Worm (Caenorhabditis elegans) whole organism, young adult: ENCODE data around the gene F59A7.7.
A peak's percentile ranks its signal among the peaks of the same experiment; 100 is the strongest.

Source experiments
- B0019.2 ChIP-seq: fragments of 200-800 bp; sonication (Bioruptor generic); conservative IDR thresholded peaks from 2 replicates; pipeline ENCODE4 v1.3.6; 2022; ENCODE audit warnings: missing genetic modification reagents, missing genetic modification characterization, missing compliant biosample characterization
- C06A6.2 ChIP-seq: fragments of 200-800 bp; sonication (Bioruptor generic); conservative IDR thresholded peaks from 2 replicates; pipeline ENCODE4 v1.3.6; 2022; ENCODE audit warnings: missing genetic modification characterization, missing compliant biosample characterization
- C17E4.6 ChIP-seq: fragments of 200-800 bp; sonication (Bioruptor generic); IDR thresholded peaks from 2 replicates; pipeline ENCODE4 v1.3.6; 2022; ENCODE audit warnings: missing genetic modification reagents, missing genetic modification characterization, missing compliant biosample characterization
- F23B12.7 ChIP-seq: sonication (generic microtip); optimal IDR thresholded peaks from 2 replicates; lab custom pipeline; 2017; ENCODE audit warnings: missing genetic modification characterization, mild to moderate bottlenecking, missing compliant biosample characterization, antibody characterized with exemption, moderate library complexity; ENCODE audit not compliant: insufficient read depth
- F49E8.2 ChIP-seq: sonication (generic microtip); optimal IDR thresholded peaks from 3 replicates; lab custom pipeline; 2017; ENCODE audit warnings: missing genetic modification characterization, mild to moderate bottlenecking, missing compliant biosample characterization, antibody characterized with exemption, moderate library complexity; ENCODE audit not compliant: insufficient read depth
- F57A8.1 ChIP-seq: fragments of 200-800 bp; sonication (Bioruptor generic); optimal IDR thresholded peaks from 2 replicates; lab custom pipeline; 2018; ENCODE audit warnings: mild to moderate bottlenecking, missing genetic modification characterization, moderate library complexity, missing compliant biosample characterization
- F57C9.4 ChIP-seq: sonication (generic microtip); optimal IDR thresholded peaks from 2 replicates; lab custom pipeline; 2017; ENCODE audit warnings: mild to moderate bottlenecking, missing genetic modification characterization, missing compliant biosample characterization
- K11D2.4 ChIP-seq: fragments of 200-800 bp; sonication (Bioruptor generic); IDR thresholded peaks from 2 replicates; pipeline ENCODE4 v1.3.6; 2022; ENCODE audit warnings: missing genetic modification reagents, missing genetic modification characterization, missing compliant biosample characterization
- K12H6.12 ChIP-seq: fragments of 200-800 bp; sonication (Bioruptor generic); optimal IDR thresholded peaks from 2 replicates; lab custom pipeline; 2018; ENCODE audit warnings: mild to moderate bottlenecking, missing genetic modification characterization, missing compliant biosample characterization
- T26A5.8 ChIP-seq: sonication (generic microtip); optimal IDR thresholded peaks from 2 replicates; lab custom pipeline; 2016; ENCODE audit warnings: missing genetic modification characterization, missing compliant biosample characterization
- Y53G8AR.9 ChIP-seq: fragments of 200-800 bp; sonication (Bioruptor generic); conservative IDR thresholded peaks from 2 replicates; pipeline ENCODE4 v1.3.6; 2022; ENCODE audit warnings: missing genetic modification reagents, missing genetic modification characterization, missing compliant biosample characterization
- Y56A3A.18 ChIP-seq: fragments of 200-800 bp; sonication (Bioruptor generic); IDR thresholded peaks from 2 replicates; pipeline ENCODE4 v1.3.6; 2022; ENCODE audit warnings: missing genetic modification reagents, missing genetic modification characterization, missing compliant biosample characterization
- Y67H2A.10 ChIP-seq: fragments of 200-800 bp; sonication (Bioruptor generic); conservative IDR thresholded peaks from 2 replicates; pipeline ENCODE4 v1.3.6; 2022; ENCODE audit warnings: missing genetic modification reagents, missing genetic modification characterization, missing compliant biosample characterization
- aptf-2 ChIP-seq: fragments of 200-800 bp; sonication (Bioruptor generic); conservative IDR thresholded peaks from 2 replicates; pipeline ENCODE4 v1.3.6; 2022; ENCODE audit warnings: missing genetic modification reagents, missing genetic modification characterization, missing compliant biosample characterization
- aptf-3 ChIP-seq: fragments of 200-800 bp; sonication (Bioruptor generic); IDR thresholded peaks from 2 replicates; pipeline ENCODE4 v1.3.6; 2022; ENCODE audit warnings: missing genetic modification characterization, missing compliant biosample characterization
- attf-5 ChIP-seq: fragments of 200-800 bp; sonication (Bioruptor generic); optimal IDR thresholded peaks from 2 replicates; lab custom pipeline; 2018; ENCODE audit warnings: mild to moderate bottlenecking, missing genetic modification characterization, missing compliant biosample characterization
- attf-6 ChIP-seq: fragments of 200-800 bp; sonication (Bioruptor generic); IDR thresholded peaks from 2 replicates; pipeline ENCODE4 v1.3.6; 2022; ENCODE audit warnings: missing genetic modification reagents, missing genetic modification characterization, missing compliant biosample characterization
- ceh-27 ChIP-seq: fragments of 200-800 bp; sonication (Bioruptor generic); optimal IDR thresholded peaks from 2 replicates; lab custom pipeline; 2018; ENCODE audit warnings: mild to moderate bottlenecking, missing genetic modification characterization, moderate library complexity, missing compliant biosample characterization
- ceh-79 ChIP-seq: sonication (generic microtip); optimal IDR thresholded peaks from 2 replicates; lab custom pipeline; 2017; ENCODE audit warnings: mild to moderate bottlenecking, missing genetic modification characterization, missing compliant biosample characterization
- ceh-91 ChIP-seq: fragments of 200-800 bp; sonication (Bioruptor generic); IDR thresholded peaks from 2 replicates; pipeline ENCODE4 v1.3.6; 2022; ENCODE audit warnings: missing genetic modification reagents, missing genetic modification characterization, missing compliant biosample characterization
- efl-1 ChIP-seq: fragments of 150-350 bp; optimal IDR thresholded peaks from 2 replicates; lab custom pipeline; 2014; ENCODE audit warnings: missing biosample characterization, missing genetic modification reagents, missing genetic modification characterization
- egl-18 ChIP-seq: fragments of 200-800 bp; sonication (Bioruptor generic); IDR thresholded peaks from 2 replicates; pipeline ENCODE4 v1.3.6; 2022; ENCODE audit warnings: missing genetic modification reagents, missing genetic modification characterization, missing compliant biosample characterization
- egl-44 ChIP-seq: fragments of 200-800 bp; sonication (Bioruptor generic); IDR thresholded peaks from 2 replicates; pipeline ENCODE4 v1.3.6; 2022; ENCODE audit warnings: missing genetic modification reagents, missing genetic modification characterization, missing compliant biosample characterization
- ekl-4 ChIP-seq: fragments of 200-800 bp; sonication (Bioruptor generic); IDR thresholded peaks from 2 replicates; pipeline ENCODE4 v1.3.6; 2022; ENCODE audit warnings: missing genetic modification reagents, missing genetic modification characterization, missing compliant biosample characterization
- ets-4 ChIP-seq: fragments of 200-800 bp; sonication (Bioruptor generic); optimal IDR thresholded peaks from 2 replicates; lab custom pipeline; 2018; ENCODE audit warnings: mild to moderate bottlenecking, missing genetic modification characterization, missing compliant biosample characterization
- him-1 ChIP-seq: sonication (generic microtip); optimal IDR thresholded peaks from 2 replicates; lab custom pipeline; 2016; ENCODE audit warnings: missing genotype, missing genetic modification reagents, missing genetic modification characterization, missing compliant biosample characterization
- hlh-12 ChIP-seq: sonication (generic microtip); optimal IDR thresholded peaks from 2 replicates; lab custom pipeline; 2016; ENCODE audit warnings: missing genetic modification characterization, missing compliant biosample characterization
- hmg-1.2 ChIP-seq: fragments of 200-800 bp; sonication (Bioruptor generic); IDR thresholded peaks from 2 replicates; pipeline ENCODE4 v1.3.6; 2022; ENCODE audit warnings: missing genetic modification reagents, missing genetic modification characterization, missing compliant biosample characterization
- lag-1 ChIP-seq: fragments of 200-800 bp; sonication (Bioruptor generic); IDR thresholded peaks from 2 replicates; pipeline ENCODE4 v1.3.6; 2022; ENCODE audit warnings: missing genetic modification reagents, missing genetic modification characterization, missing compliant biosample characterization
- let-607 ChIP-seq, 2 experiments: fragments of 200-800 bp in 1 of 2; sonication (Bioruptor generic) in 1 of 2; sonication (generic microtip) in 1 of 2; optimal IDR thresholded peaks; 2 replicates each; lab custom pipeline; 2016 to 2018; ENCODE audit warnings: mild to moderate bottlenecking in 2 of 2, missing compliant biosample characterization in 2 of 2, missing genetic modification characterization in 2 of 2, moderate library complexity in 2 of 2, missing genotype in 1 of 2
- lin-26 ChIP-seq: fragments of 200-800 bp; sonication (Bioruptor generic); IDR thresholded peaks from 2 replicates; pipeline ENCODE4 v1.3.6; 2022; ENCODE audit warnings: missing genetic modification reagents, missing genetic modification characterization, missing compliant biosample characterization
- lsy-27 ChIP-seq: sonication (generic microtip); optimal IDR thresholded peaks from 2 replicates; lab custom pipeline; 2017; ENCODE audit warnings: missing genetic modification characterization, mild to moderate bottlenecking, missing compliant biosample characterization, antibody characterized with exemption, missing genotype, borderline replicate concordance; ENCODE audit not compliant: insufficient read depth
- madf-3 ChIP-seq: fragments of 200-800 bp; sonication (Bioruptor generic); IDR thresholded peaks from 2 replicates; pipeline ENCODE4 v1.3.6; 2022; ENCODE audit warnings: missing genetic modification reagents, missing genetic modification characterization, missing compliant biosample characterization
- madf-8 ChIP-seq: fragments of 200-800 bp; sonication (Bioruptor generic); conservative IDR thresholded peaks from 2 replicates; pipeline ENCODE4 v1.3.6; 2022; ENCODE audit warnings: missing genetic modification reagents, missing genetic modification characterization, missing compliant biosample characterization
- mxl-1 ChIP-seq: sonication (generic microtip); optimal IDR thresholded peaks from 2 replicates; lab custom pipeline; 2016; ENCODE audit warnings: missing genetic modification characterization, missing compliant biosample characterization
- nfya-1 ChIP-seq: sonication (generic microtip); optimal IDR thresholded peaks from 2 replicates; lab custom pipeline; 2017; ENCODE audit warnings: antibody characterized with exemption, missing compliant biosample characterization, missing genetic modification characterization, borderline replicate concordance; ENCODE audit not compliant: insufficient read depth
- nhr-179 ChIP-seq: sonication (generic microtip); optimal IDR thresholded peaks from 2 replicates; lab custom pipeline; 2016; ENCODE audit warnings: mild to moderate bottlenecking, missing genetic modification characterization, missing compliant biosample characterization
- pbrm-1 ChIP-seq: fragments of 200-800 bp; sonication (Bioruptor generic); IDR thresholded peaks from 2 replicates; pipeline ENCODE4 v1.3.6; 2022; ENCODE audit warnings: missing genetic modification reagents, missing genetic modification characterization, missing compliant biosample characterization
- rcor-1 ChIP-seq: fragments of 200-800 bp; sonication (Bioruptor generic); IDR thresholded peaks from 2 replicates; pipeline ENCODE4 v1.3.6; 2022; ENCODE audit warnings: missing genetic modification reagents, missing genetic modification characterization, missing compliant biosample characterization
- repo-1 ChIP-seq: sonication (generic microtip); optimal IDR thresholded peaks from 2 replicates; lab custom pipeline; 2017; ENCODE audit warnings: mild to moderate bottlenecking, missing genetic modification characterization, missing compliant biosample characterization
- rpc-1 ChIP-seq, 2 experiments: fragments of 150-350 bp in 1 of 2; sonication (generic microtip) in 1 of 2; optimal IDR thresholded peaks; 2 replicates each; lab custom pipeline; 2014 to 2018; ENCODE audit warnings: missing biosample characterization in 1 of 2, missing genetic modification characterization in 1 of 2, missing genetic modification reagents in 1 of 2, missing genotype in 1 of 2
- sptf-2 ChIP-seq: fragments of 200-800 bp; sonication (Bioruptor generic); optimal IDR thresholded peaks from 2 replicates; lab custom pipeline; 2018; ENCODE audit warnings: mild to moderate bottlenecking, missing genetic modification characterization, missing compliant biosample characterization
- tbp1 ChIP-seq: fragments of 200-800 bp; sonication (Bioruptor generic); optimal IDR thresholded peaks from 2 replicates; lab custom pipeline; 2018; ENCODE audit warnings: mild to moderate bottlenecking, missing genetic modification characterization, missing compliant biosample characterization
- tlf-1 ChIP-seq: fragments of 200-800 bp; sonication (Bioruptor generic); optimal IDR thresholded peaks from 2 replicates; lab custom pipeline; 2018; ENCODE audit warnings: mild to moderate bottlenecking, missing genetic modification characterization, missing compliant biosample characterization
- unc-130 ChIP-seq: sonication (generic microtip); optimal IDR thresholded peaks from 2 replicates; lab custom pipeline; 2016; ENCODE audit warnings: missing genetic modification reagents, missing genetic modification characterization, missing compliant biosample characterization
- zfh-2 ChIP-seq: fragments of 200-800 bp; sonication (Bioruptor generic); conservative IDR thresholded peaks from 2 replicates; pipeline ENCODE4 v1.3.6; 2022; ENCODE audit warnings: missing genetic modification reagents, missing genetic modification characterization, missing compliant biosample characterization
- ztf-22 ChIP-seq: fragments of 200-800 bp; sonication (Bioruptor generic); optimal IDR thresholded peaks from 2 replicates; lab custom pipeline; 2018; ENCODE audit warnings: mild to moderate bottlenecking, missing genetic modification characterization, moderate library complexity, missing compliant biosample characterization
- ztf-26 ChIP-seq: sonication (generic microtip); optimal IDR thresholded peaks from 2 replicates; lab custom pipeline; 2017; ENCODE audit warnings: missing genetic modification characterization, missing compliant biosample characterization

The F59A7.7 gene

DNA sequence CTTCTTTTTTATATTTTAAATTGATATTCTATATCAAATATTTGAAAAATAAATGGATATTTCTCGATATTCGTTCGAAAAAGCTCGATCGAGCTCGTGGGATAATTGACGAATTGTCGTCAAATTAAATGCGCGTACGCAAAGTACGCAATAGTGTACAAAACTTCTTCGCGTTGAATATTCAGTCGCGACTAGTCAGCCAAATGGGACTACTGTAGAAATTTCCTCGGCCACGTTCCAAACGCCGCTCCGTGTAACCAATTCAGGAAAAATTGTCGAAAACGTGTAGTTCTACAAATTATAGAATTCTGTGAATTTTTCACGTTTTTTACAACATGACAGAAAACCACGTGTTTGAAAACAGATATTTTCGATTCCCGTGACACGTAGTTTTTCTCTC lies 3.5 kb upstream of the F59A7.7 start (continued):
- no peak for TF ChIP-seq mxl-1
- TF ChIP-seq lsy-27 (tag; lab: Kevin White, UChicago): no peak
- peak; percentile 71 for TF ChIP-seq F49E8.2 (tag; lab: Kevin White, UChicago)
- peak; percentile 81 for TF ChIP-seq B0019.2 (GFP tag; lab: Robert Waterston, UW)
- TF ChIP-seq aptf-3 (GFP tag; lab: Robert Waterston, UW): no peak
- TF ChIP-seq nhr-179: no peak
- TF ChIP-seq egl-44 (GFP tag; lab: Robert Waterston, UW): 0 out of 2 replicates have a peak, but pooled peaks have one; percentile 41
- TF ChIP-seq tlf-1 (GFP tag; lab: Kevin White, UChicago): peak; percentile 58
- no peak for TF ChIP-seq ztf-22 (GFP tag; lab: Kevin White, UChicago)
- no peak for TF ChIP-seq Y56A3A.18 (GFP tag; lab: Robert Waterston, UW)
- no peak for TF ChIP-seq ceh-79 (tag; lab: Kevin White, UChicago)
- TF ChIP-seq T26A5.8 (tag; lab: Kevin White, UChicago): no peak
- TF ChIP-seq nfya-1: no peak
- peak; percentile 69 for TF ChIP-seq attf-5 (GFP tag; lab: Kevin White, UChicago)
- peak; percentile 84 for TF ChIP-seq madf-8
- no peak for TF ChIP-seq K12H6.12 (tag; lab: Kevin White, UChicago)
- peak; percentile 92 for TF ChIP-seq aptf-2 (GFP tag; lab: Robert Waterston, UW)
- TF ChIP-seq efl-1 (GFP tag; lab: Kevin White, UChicago): peak; percentile 58
- TF ChIP-seq tbp1 (GFP tag; lab: Kevin White, UChicago): peak; percentile 51
- no peak for TF ChIP-seq ets-4
- TF ChIP-seq F23B12.7 (tag; lab: Kevin White, UChicago): no peak
- no peak for TF ChIP-seq zfh-2
- TF ChIP-seq unc-130 (GFP tag; lab: Kevin White, UChicago): peak; percentile 87
- no peak for TF ChIP-seq rpc-1 (optimal IDR thresholded peaks at IDR 0.05; lab: Kevin White, UChicago)
- TF ChIP-seq rpc-1 (tag; optimal IDR thresholded peaks at IDR 0.05; lab: Kevin White, UChicago): no peak
- TF ChIP-seq ceh-91 (GFP tag; lab: Robert Waterston, UW): peak; percentile 89
- TF ChIP-seq ekl-4 (GFP tag; lab: Robert Waterston, UW): peak; percentile 53; the same call in 1 of the 2 replicates
- TF ChIP-seq sptf-2 (GFP tag; lab: Kevin White, UChicago): no peak
- no peak for TF ChIP-seq C17E4.6
- TF ChIP-seq hmg-1.2: peak; percentile 94
- peak; percentile 43 for TF ChIP-seq ceh-27 (GFP tag; lab: Kevin White, UChicago)
- TF ChIP-seq ztf-26 (tag; lab: Kevin White, UChicago): no peak
- TF ChIP-seq hlh-12 (tag; lab: Kevin White, UChicago): no peak
- TF ChIP-seq egl-18 (GFP tag; lab: Robert Waterston, UW): no peak
- TF ChIP-seq lag-1: no peak
- no peak for TF ChIP-seq repo-1
- no peak for TF ChIP-seq lin-26
- TF ChIP-seq K11D2.4 (GFP tag; lab: Robert Waterston, UW): no peak
- no peak for TF ChIP-seq F57A8.1
- peak; percentile 81 for TF ChIP-seq Y67H2A.10
- TF ChIP-seq Y53G8AR.9 (GFP tag; lab: Robert Waterston, UW): 0 out of 2 replicates have a peak, but pooled peaks have one; percentile 46
- no peak for TF ChIP-seq F57C9.4 (tag; lab: Kevin White, UChicago)
- TF ChIP-seq C06A6.2: no peak
- peak; percentile 44 to 87 for TF ChIP-seq let-607 (tag; optimal IDR thresholded peaks at IDR 0.05; lab: Kevin White, UChicago)
- peak; percentile 87 for TF ChIP-seq rcor-1 (GFP tag; lab: Robert Waterston, UW)
- TF ChIP-seq him-1 (tag; lab: Kevin White, UChicago): peak; percentile 72
- TF ChIP-seq attf-6 (GFP tag; lab: Robert Waterston, UW): 0 out of 2 replicates have a peak, but pooled peaks have one; percentile 36
- TF ChIP-seq madf-3 (GFP tag; lab: Robert Waterston, UW): 0 out of 2 replicates have a peak, but pooled peaks have one; percentile 35
- TF ChIP-seq pbrm-1 (GFP tag; lab: Robert Waterston, UW): peak; percentile 82
